Fruit fly (Drosophila melanogaster): ENCODE results near the gene CG1677.

The CG1677 gene

DNA sequence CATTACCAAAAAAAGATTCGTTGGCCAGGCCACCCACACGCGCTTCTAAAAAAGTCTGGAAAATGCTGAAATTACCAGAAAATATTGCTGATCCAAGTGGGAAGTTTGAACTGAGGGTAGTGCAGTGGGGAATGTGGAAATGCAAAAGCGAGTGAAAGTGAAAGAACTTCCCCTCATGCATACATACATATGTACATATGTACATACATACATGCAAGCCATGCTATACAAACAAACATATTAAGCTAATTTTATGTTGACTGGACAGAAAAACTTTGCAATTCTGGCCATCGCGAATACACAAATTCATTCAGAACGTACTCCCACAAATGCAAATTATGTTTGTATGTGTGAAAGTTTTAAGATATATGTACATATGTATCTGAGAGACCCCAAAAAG, 107.3 kb downstream of the CG1677 start:
- TF ChIP-seq dsf (GFP tag; optimal IDR thresholded peaks at IDR 0.05; ENCODE audit: borderline replicate concordance) (no peak), ey (GFP tag; optimal IDR thresholded peaks at IDR 0.05) (no peak), woc (GFP tag; optimal IDR thresholded peaks at IDR 0.05) (no peak), Dfd (GFP tag; optimal IDR thresholded peaks at IDR 0.05) (no peak), sv (GFP tag; optimal IDR thresholded peaks at IDR 0.05) (no peak), dmrt93B (GFP tag; optimal IDR thresholded peaks at IDR 0.05) (no peak), Hr78 (GFP tag; optimal IDR thresholded peaks at IDR 0.05) (no peak), Rel (GFP tag; optimal IDR thresholded peaks at IDR 0.05) (no peak), Rel (tag; optimal IDR thresholded peaks at IDR 0.05) (no peak)

- TF ChIP-seq br (GFP tag; optimal IDR thresholded peaks at IDR 0.05) (no peak), jim (GFP tag; optimal IDR thresholded peaks at IDR 0.05) (no peak), lola (GFP tag; optimal IDR thresholded peaks at IDR 0.05) (no peak), Vsx2 (GFP tag; optimal IDR thresholded peaks at IDR 0.05; ENCODE audit: partially characterized antibody) (no peak), sage (GFP tag; optimal IDR thresholded peaks at IDR 0.05) (no peak), tai (GFP tag; optimal IDR thresholded peaks at IDR 0.05) (no peak)
Measured at dm6 chrX:7296721-7297227, 108.8 kb downstream of the CG1677 start.

dm6 chrX:7295973-7296372, 109.6 kb downstream of the CG1677 start:
- TF ChIP-seq Jra (GFP tag; optimal IDR thresholded peaks at IDR 0.05), result no peak

DNA sequence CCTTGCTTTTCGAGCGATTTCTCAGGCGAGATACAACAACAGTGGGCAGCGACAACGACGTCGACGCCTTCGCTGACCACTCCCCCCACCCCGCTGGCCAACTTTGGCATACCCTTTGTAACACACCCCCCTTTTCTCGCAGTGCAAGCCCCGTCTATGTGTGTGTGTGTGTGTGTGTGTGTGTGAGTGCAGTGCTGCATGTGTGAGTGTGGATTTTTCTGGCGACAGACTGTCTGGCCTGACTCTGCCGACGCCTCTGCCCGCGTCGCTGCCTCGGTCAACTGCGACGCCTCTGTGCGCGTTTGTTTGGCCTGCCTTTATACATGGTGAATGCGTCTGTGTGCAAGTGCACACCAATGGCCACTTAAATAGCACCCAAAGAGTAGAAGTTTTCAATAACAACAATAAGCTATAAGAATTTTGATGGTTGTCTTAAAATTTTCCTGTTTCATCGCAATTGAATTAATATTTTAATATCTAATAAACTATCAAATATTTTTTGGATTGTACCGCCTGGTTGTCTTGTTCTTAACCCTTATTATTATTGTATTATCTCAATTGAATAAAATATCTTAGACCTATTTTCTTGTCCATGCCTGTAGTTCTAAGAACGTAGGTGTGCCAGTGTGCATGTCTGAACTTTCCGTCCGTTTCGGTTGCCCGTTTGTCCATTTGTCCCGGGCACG, 111.6 kb downstream of the CG1677 start:
- peak; percentile 67 for TF ChIP-seq Rel (GFP tag; optimal IDR thresholded peaks at IDR 0.05)
- TF ChIP-seq Rel (tag; optimal IDR thresholded peaks at IDR 0.05), result peak; percentile 85
- TF ChIP-seq foxo (GFP tag; optimal IDR thresholded peaks at IDR 0.05), result peak in 1 of 2 experiments; percentile 74
- TF ChIP-seq OdsH (GFP tag; optimal IDR thresholded peaks at IDR 0.05), result peak; percentile 87
- TF ChIP-seq dsf (GFP tag; optimal IDR thresholded peaks at IDR 0.05; ENCODE audit: borderline replicate concordance), result peak; percentile 46
- no peak for TF ChIP-seq N (GFP tag; optimal IDR thresholded peaks at IDR 0.05)
- no peak for TF ChIP-seq Mio (GFP tag; optimal IDR thresholded peaks at IDR 0.05)
- TF ChIP-seq fru (GFP tag; optimal IDR thresholded peaks at IDR 0.05), result peak; percentile 78
- TF ChIP-seq tai (GFP tag; optimal IDR thresholded peaks at IDR 0.05), result peak; percentile 50
- TF ChIP-seq lola (GFP tag; optimal IDR thresholded peaks at IDR 0.05), result no peak
- peak; percentile 60 for TF ChIP-seq Hnf4 (GFP tag; optimal IDR thresholded peaks at IDR 0.05)
- no peak for TF ChIP-seq Abd-B (GFP tag; optimal IDR thresholded peaks at IDR 0.05)
- TF ChIP-seq Sp1 (GFP tag; optimal IDR thresholded peaks at IDR 0.05), result peak; percentile 97
- TF ChIP-seq Jra (GFP tag; optimal IDR thresholded peaks at IDR 0.05), result peak; percentile 48
- TF ChIP-seq sv (GFP tag; optimal IDR thresholded peaks at IDR 0.05), result peak; percentile 14
- TF ChIP-seq Hr83 (GFP tag; optimal IDR thresholded peaks at IDR 0.05; ENCODE audit: poor library complexity, severe bottlenecking), result no peak
- no peak for TF ChIP-seq Dif (GFP tag; optimal IDR thresholded peaks at IDR 0.05; ENCODE audit: partially characterized antibody)
- peak; percentile 75 for TF ChIP-seq br (GFP tag; optimal IDR thresholded peaks at IDR 0.05)
- TF ChIP-seq pan (optimal IDR thresholded peaks at IDR 0.05), result no peak
- TF ChIP-seq dl (GFP tag; optimal IDR thresholded peaks at IDR 0.05; ENCODE audit: insufficient read depth in 1 of 2, partially characterized antibody in 2 of 2), result no peak
- TF ChIP-seq sage (GFP tag; optimal IDR thresholded peaks at IDR 0.05), result peak; percentile 81
- no peak for TF ChIP-seq usp (GFP tag; optimal IDR thresholded peaks at IDR 0.05)
- no peak for TF ChIP-seq Vsx2 (GFP tag; optimal IDR thresholded peaks at IDR 0.05; ENCODE audit: partially characterized antibody)
- peak; percentile 81 for TF ChIP-seq psq (GFP tag; optimal IDR thresholded peaks at IDR 0.05)
- TF ChIP-seq brk (GFP tag; optimal IDR thresholded peaks at IDR 0.05), result no peak
- TF ChIP-seq Myc (optimal IDR thresholded peaks at IDR 0.05), result no peak
- peak; percentile 72 for TF ChIP-seq Dfd (GFP tag; optimal IDR thresholded peaks at IDR 0.05)
- TF ChIP-seq CrebA (GFP tag; optimal IDR thresholded peaks at IDR 0.05; ENCODE audit: borderline replicate concordance), result no peak
- TF ChIP-seq GATAd (GFP tag; optimal IDR thresholded peaks at IDR 0.05), result no peak
- peak; percentile 96 for TF ChIP-seq HLH106 (tag; optimal IDR thresholded peaks at IDR 0.05)
- peak; percentile 90 for TF ChIP-seq rgr (GFP tag; optimal IDR thresholded peaks at IDR 0.05)
- TF ChIP-seq dmrt93B (GFP tag; optimal IDR thresholded peaks at IDR 0.05), result peak; percentile 90
- peak; percentile 91 for TF ChIP-seq h (GFP tag; optimal IDR thresholded peaks at IDR 0.05)
- TF ChIP-seq Hr78 (GFP tag; optimal IDR thresholded peaks at IDR 0.05), result no peak
- peak; percentile 56 for TF ChIP-seq CG32264 (GFP tag; optimal IDR thresholded peaks at IDR 0.05)
- TF ChIP-seq CG9705 (GFP tag; optimal IDR thresholded peaks at IDR 0.05), result peak; percentile 95
- peak; percentile 64 for TF ChIP-seq ey (GFP tag; optimal IDR thresholded peaks at IDR 0.05)
- TF ChIP-seq woc (GFP tag; optimal IDR thresholded peaks at IDR 0.05), result peak; percentile 36
- no peak for TF ChIP-seq jim (GFP tag; optimal IDR thresholded peaks at IDR 0.05)

Measured in whole organism, wandering third instar larva.